Worm (Caenorhabditis elegans) whole organism, L1 larva: ENCODE data around the gene F10C2.4.
A peak's percentile ranks its signal among the peaks of the same experiment; 100 is the strongest.

Experiments used
- C16A3.4 ChIP-seq: fragments of 150-350 bp; optimal IDR thresholded peaks from 2 replicates; lab custom pipeline; 2014; ENCODE audit warnings: missing biosample characterization, missing genetic modification characterization
- aha-1 ChIP-seq: fragments of 150-350 bp; optimal IDR thresholded peaks from 2 replicates; lab custom pipeline; 2014; ENCODE audit warnings: missing biosample characterization, missing genetic modification characterization
- ama-1 ChIP-seq: fragments of 150-350 bp; optimal IDR thresholded peaks from 2 replicates; lab custom pipeline; 2014
- blmp-1 ChIP-seq: fragments of 150-350 bp; optimal IDR thresholded peaks from 2 replicates; lab custom pipeline; 2014; ENCODE audit warnings: missing biosample characterization, missing genetic modification characterization
- ceh-63 ChIP-seq: fragments of 200-800 bp; sonication (Bioruptor generic); optimal IDR thresholded peaks from 2 replicates; lab custom pipeline; 2018; ENCODE audit warnings: mild to moderate bottlenecking, missing genetic modification characterization, missing compliant biosample characterization
- ceh-90 ChIP-seq: sonication (generic microtip); optimal IDR thresholded peaks from 2 replicates; lab custom pipeline; 2016; ENCODE audit warnings: missing genetic modification characterization, missing compliant biosample characterization
- efl-1 ChIP-seq, 4 experiments: fragments of 150-350 bp; optimal IDR thresholded peaks in 3 of 4; peaks in 1 of 4; 1 replicate in 1 of 4; 2 replicates in 3 of 4; lab custom pipeline; 2014; ENCODE audit warnings: missing biosample characterization in 2 of 4, missing genetic modification characterization in 2 of 4, missing genetic modification reagents in 2 of 4
- elt-2 ChIP-seq: sonication (generic microtip); optimal IDR thresholded peaks from 2 replicates; lab custom pipeline; 2016; ENCODE audit warnings: missing genetic modification characterization, mild to moderate bottlenecking, inconsistent platforms, missing compliant biosample characterization, missing genetic modification reagents
- ets-5 ChIP-seq: fragments of 200-800 bp; sonication (Bioruptor generic); IDR thresholded peaks from 2 replicates; pipeline ENCODE4 v1.3.6; 2022; ENCODE audit warnings: missing genetic modification characterization, missing compliant biosample characterization
- fkh-10 ChIP-seq: sonication (generic microtip); optimal IDR thresholded peaks from 2 replicates; lab custom pipeline; 2017; ENCODE audit warnings: missing biosample characterization, missing genetic modification reagents, missing genetic modification characterization
- fkh-4 ChIP-seq: sonication (generic microtip); optimal IDR thresholded peaks from 2 replicates; lab custom pipeline; 2016; ENCODE audit warnings: missing compliant biosample characterization, missing genetic modification characterization, borderline replicate concordance
- hlh-17 ChIP-seq: fragments of 200-800 bp; sonication (Bioruptor generic); optimal IDR thresholded peaks from 2 replicates; lab custom pipeline; 2018; ENCODE audit warnings: missing genetic modification characterization, mild to moderate bottlenecking, missing compliant biosample characterization, moderate library complexity, borderline replicate concordance
- hlh-4 ChIP-seq: sonication (generic microtip); optimal IDR thresholded peaks from 2 replicates; lab custom pipeline; 2016; ENCODE audit warnings: mild to moderate bottlenecking, missing genetic modification characterization, missing compliant biosample characterization
- isw-1 ChIP-seq: fragments of 200-800 bp; sonication (Bioruptor generic); IDR thresholded peaks from 2 replicates; pipeline ENCODE4 v1.3.6; 2022; ENCODE audit warnings: missing genetic modification characterization, missing compliant biosample characterization
- jun-1 ChIP-seq: fragments of 150-350 bp; optimal IDR thresholded peaks from 2 replicates; lab custom pipeline; 2014; ENCODE audit warnings: missing biosample characterization, missing genetic modification reagents, missing genetic modification characterization
- lin-14 ChIP-seq: fragments of 200-800 bp; sonication (Bioruptor generic); optimal IDR thresholded peaks from 2 replicates; lab custom pipeline; 2018; ENCODE audit warnings: mild to moderate bottlenecking, missing genetic modification characterization, moderate library complexity, missing compliant biosample characterization
- lin-35 ChIP-seq, 2 experiments: fragments of 150-350 bp; optimal IDR thresholded peaks; 2 replicates each; lab custom pipeline; 2014; ENCODE audit warnings: missing biosample characterization in 2 of 2, missing genetic modification characterization in 2 of 2, missing genetic modification reagents in 2 of 2
- lir-3 ChIP-seq: sonication (generic microtip); optimal IDR thresholded peaks from 2 replicates; lab custom pipeline; 2016; ENCODE audit warnings: mild to moderate bottlenecking, missing genetic modification characterization, moderate library complexity, missing compliant biosample characterization; ENCODE audit not compliant: poor library complexity
- lsy-2 ChIP-seq, 2 experiments: fragments of 150-350 bp; optimal IDR thresholded peaks; 2 replicates each; lab custom pipeline; 2014; ENCODE audit warnings: missing biosample characterization in 2 of 2, missing genetic modification characterization in 2 of 2
- mef-2 ChIP-seq: fragments of 150-350 bp; optimal IDR thresholded peaks from 2 replicates; lab custom pipeline; 2014; ENCODE audit warnings: missing biosample characterization, missing genetic modification characterization
- mep-1 ChIP-seq: fragments of 150-350 bp; optimal IDR thresholded peaks from 2 replicates; lab custom pipeline; 2014; ENCODE audit warnings: missing biosample characterization, missing genetic modification characterization
- nhr-11 ChIP-seq: fragments of 150-350 bp; optimal IDR thresholded peaks from 2 replicates; lab custom pipeline; 2014; ENCODE audit warnings: missing biosample characterization, missing genetic modification characterization
- nhr-20 ChIP-seq: sonication (generic microtip); optimal IDR thresholded peaks from 2 replicates; lab custom pipeline; 2016; ENCODE audit warnings: mild to moderate bottlenecking, missing genetic modification characterization, missing compliant biosample characterization
- nhr-237 ChIP-seq: fragments of 150-350 bp; optimal IDR thresholded peaks from 2 replicates; lab custom pipeline; 2014; ENCODE audit warnings: missing biosample characterization, missing genetic modification characterization
- nhr-28 ChIP-seq: fragments of 150-350 bp; optimal IDR thresholded peaks from 2 replicates; lab custom pipeline; 2014; ENCODE audit warnings: missing biosample characterization, missing genetic modification characterization
- nhr-71 ChIP-seq: sonication (generic microtip); optimal IDR thresholded peaks from 2 replicates; lab custom pipeline; 2016; ENCODE audit warnings: mild to moderate bottlenecking, missing genetic modification characterization, moderate library complexity, missing compliant biosample characterization
- nhr-77 ChIP-seq: fragments of 150-350 bp; optimal IDR thresholded peaks from 2 replicates; lab custom pipeline; 2014; ENCODE audit warnings: missing biosample characterization, missing genetic modification characterization
- nhr-85 ChIP-seq: sonication (generic microtip); peaks from one replicate; lab custom pipeline; 2016; ENCODE audit warnings: missing genetic modification characterization, inconsistent platforms, missing compliant biosample characterization
- nhr-90 ChIP-seq: sonication (generic microtip); optimal IDR thresholded peaks from 2 replicates; lab custom pipeline; 2016; ENCODE audit warnings: mild to moderate bottlenecking, missing genetic modification characterization, missing compliant biosample characterization; ENCODE audit not compliant: poor library complexity
- pag-3 ChIP-seq: sonication (generic microtip); optimal IDR thresholded peaks from 2 replicates; lab custom pipeline; 2017; ENCODE audit warnings: missing genetic modification characterization, mild to moderate bottlenecking, missing compliant biosample characterization, antibody characterized with exemption, borderline replicate concordance; ENCODE audit not compliant: insufficient read depth
- pax-3 ChIP-seq: fragments of 200-800 bp; sonication (Bioruptor generic); optimal IDR thresholded peaks from 2 replicates; lab custom pipeline; 2018; ENCODE audit warnings: mild to moderate bottlenecking, missing genetic modification characterization, moderate library complexity, missing compliant biosample characterization
- pqm-1 ChIP-seq: sonication (generic microtip); optimal IDR thresholded peaks from 3 replicates; lab custom pipeline; 2017; ENCODE audit warnings: missing biosample characterization, missing genetic modification characterization
- rnt-1 ChIP-seq: sonication (generic microtip); optimal IDR thresholded peaks from 2 replicates; lab custom pipeline; 2016; ENCODE audit warnings: mild to moderate bottlenecking, missing genetic modification characterization, moderate library complexity, missing compliant biosample characterization
- skn-1 ChIP-seq: fragments of 150-350 bp; optimal IDR thresholded peaks from 2 replicates; lab custom pipeline; 2014; ENCODE audit warnings: missing biosample characterization, missing genetic modification characterization
- snu-23 ChIP-seq: sonication (generic microtip); optimal IDR thresholded peaks from 2 replicates; lab custom pipeline; 2016; ENCODE audit warnings: missing genetic modification characterization, missing compliant biosample characterization
- sox-4 ChIP-seq: sonication (generic microtip); optimal IDR thresholded peaks from 2 replicates; lab custom pipeline; 2016; ENCODE audit warnings: missing genetic modification characterization, missing compliant biosample characterization
- swsn-7 ChIP-seq: sonication (generic microtip); optimal IDR thresholded peaks from 2 replicates; lab custom pipeline; 2016; ENCODE audit warnings: missing genetic modification characterization, missing compliant biosample characterization
- tbx-2 ChIP-seq: sonication (generic microtip); optimal IDR thresholded peaks from 2 replicates; lab custom pipeline; 2016; ENCODE audit warnings: missing genetic modification characterization, missing compliant biosample characterization
- tlp-1 ChIP-seq: fragments of 150-350 bp; optimal IDR thresholded peaks from 2 replicates; lab custom pipeline; 2014; ENCODE audit warnings: missing biosample characterization, missing genetic modification characterization
- unc-130 ChIP-seq: fragments of 150-350 bp; optimal IDR thresholded peaks from 2 replicates; lab custom pipeline; 2017; ENCODE audit warnings: missing biosample characterization, missing genetic modification characterization, inconsistent platforms
- unc-62 ChIP-seq: fragments of 150-350 bp; optimal IDR thresholded peaks from 2 replicates; lab custom pipeline; 2014; ENCODE audit warnings: missing biosample characterization, missing genetic modification reagents, missing genetic modification characterization
- unc-86 ChIP-seq: sonication (generic microtip); optimal IDR thresholded peaks from 2 replicates; lab custom pipeline; 2016; ENCODE audit warnings: missing genetic modification characterization, missing compliant biosample characterization
- unc-98 ChIP-seq: fragments of 200-800 bp; sonication (Bioruptor generic); IDR thresholded peaks from 2 replicates; pipeline ENCODE4 v1.3.6; 2022; ENCODE audit warnings: missing genetic modification characterization, missing compliant biosample characterization
- vab-15 ChIP-seq: sonication (generic microtip); optimal IDR thresholded peaks from 2 replicates; lab custom pipeline; 2017; ENCODE audit warnings: missing genotype, mild to moderate bottlenecking, missing genetic modification characterization, missing compliant biosample characterization
- xbp-1 ChIP-seq: sonication (generic microtip); optimal IDR thresholded peaks from 2 replicates; lab custom pipeline; 2016; ENCODE audit warnings: missing genetic modification characterization, missing compliant biosample characterization
- zag-1 ChIP-seq: fragments of 150-350 bp; optimal IDR thresholded peaks from 2 replicates; lab custom pipeline; 2014; ENCODE audit warnings: missing biosample characterization, missing genetic modification characterization
- zip-4 ChIP-seq: fragments of 200-800 bp; sonication (Bioruptor generic); optimal IDR thresholded peaks from 2 replicates; lab custom pipeline; 2018; ENCODE audit warnings: mild to moderate bottlenecking, missing genetic modification characterization, moderate library complexity, missing compliant biosample characterization
- ztf-11 ChIP-seq, 2 experiments: sonication (generic microtip); optimal IDR thresholded peaks; 2 replicates each; lab custom pipeline; 2016 to 2017; ENCODE audit warnings: missing genetic modification characterization in 2 of 2, missing biosample characterization in 1 of 2, missing compliant biosample characterization in 1 of 2
- ztf-4 ChIP-seq: fragments of 150-350 bp; optimal IDR thresholded peaks from 2 replicates; lab custom pipeline; 2014; ENCODE audit warnings: missing biosample characterization, missing genetic modification characterization

The F10C2.4 gene

DNA sequence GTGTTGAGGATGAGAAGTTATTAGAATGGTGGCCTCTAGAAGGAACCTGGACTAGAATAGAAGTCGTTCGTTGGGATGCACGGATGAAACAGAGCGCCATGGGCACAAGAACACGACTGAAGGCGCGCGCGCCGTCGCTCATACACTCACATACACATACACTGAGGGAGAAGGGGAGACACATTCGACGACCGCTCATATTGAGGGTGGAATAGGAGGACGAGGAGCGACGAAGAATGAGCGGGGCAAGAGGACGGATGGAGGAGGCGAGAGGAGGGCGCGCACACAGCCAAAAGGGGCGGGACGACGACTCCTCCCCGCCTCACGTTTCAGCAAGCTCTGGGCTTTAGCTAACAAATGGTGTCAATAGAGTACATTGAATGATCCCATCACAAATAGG is 2.6 kb upstream of the F10C2.4 start (continued):
- peak; percentile 26 for TF ChIP-seq swsn-7 (tag; lab: Kevin White, UChicago)
- no peak for TF ChIP-seq zag-1 (tag; lab: Kevin White, UChicago)
- no peak for TF ChIP-seq nhr-77 (tag; lab: Kevin White, UChicago)
- no peak for TF ChIP-seq lsy-2 (tag; optimal IDR thresholded peaks at IDR 0.05; lab: Kevin White, UChicago)
- no peak for TF ChIP-seq unc-62 (GFP tag; lab: Kevin White, UChicago)
- TF ChIP-seq zip-4 (GFP tag; lab: Kevin White, UChicago) = no peak
- no peak for TF ChIP-seq elt-2
- no peak for TF ChIP-seq nhr-28 (tag; lab: Kevin White, UChicago)
- TF ChIP-seq pag-3 (tag; lab: Kevin White, UChicago) = no peak
- peak; percentile 51 for TF ChIP-seq lin-14 (GFP tag; lab: Kevin White, UChicago)
- no peak for TF ChIP-seq unc-98
- no peak for TF ChIP-seq hlh-4 (tag; lab: Kevin White, UChicago)
- peak; percentile 5 for TF ChIP-seq ama-1 (lab: Kevin White, UChicago)
- TF ChIP-seq aha-1 = no peak
- no peak for TF ChIP-seq ztf-4 (tag; lab: Kevin White, UChicago)
- peak; percentile 22 for TF ChIP-seq xbp-1
- TF ChIP-seq hlh-17 (GFP tag; lab: Kevin White, UChicago) = no peak
- TF ChIP-seq nhr-85 (tag; lab: Kevin White, UChicago) = no peak
- TF ChIP-seq mep-1 (tag; lab: Kevin White, UChicago) = no peak
- TF ChIP-seq rnt-1 (tag; lab: Kevin White, UChicago) = no peak
- TF ChIP-seq tlp-1 = no peak
- TF ChIP-seq unc-86 (tag; lab: Kevin White, UChicago) = no peak
- TF ChIP-seq nhr-90 (tag; lab: Kevin White, UChicago) = no peak
- no peak for TF ChIP-seq vab-15 (tag; lab: Kevin White, UChicago)
- TF ChIP-seq jun-1 (tag; lab: Kevin White, UChicago) = no peak
- TF ChIP-seq lin-35 (GFP tag; optimal IDR thresholded peaks at IDR 0.05; lab: Kevin White, UChicago) = peak in 1 of 2 experiments; percentile 54
- TF ChIP-seq pqm-1 = no peak
- TF ChIP-seq tbx-2 = no peak
- TF ChIP-seq unc-130 (tag; lab: Kevin White, UChicago) = no peak
- no peak for TF ChIP-seq C16A3.4 (tag; lab: Kevin White, UChicago)
- TF ChIP-seq nhr-11 (tag; lab: Kevin White, UChicago) = no peak
- no peak for TF ChIP-seq ztf-11 (tag; optimal IDR thresholded peaks at IDR 0.05; lab: Kevin White, UChicago)
- TF ChIP-seq fkh-10 = no peak
- no peak for TF ChIP-seq nhr-237 (tag; lab: Kevin White, UChicago)
- TF ChIP-seq nhr-20 (tag; lab: Kevin White, UChicago) = peak; percentile 27
- no peak for TF ChIP-seq efl-1 (optimal IDR thresholded peaks at IDR 0.05; lab: Kevin White, UChicago)
- TF ChIP-seq efl-1 (GFP tag; optimal IDR thresholded peaks at IDR 0.05 in 1 of 2; lab: Kevin White, UChicago) = peak; percentile 18 to 58
- TF ChIP-seq lir-3 (tag; lab: Kevin White, UChicago) = no peak
- no peak for TF ChIP-seq isw-1
- TF ChIP-seq ceh-63 (GFP tag; lab: Kevin White, UChicago) = no peak
- TF ChIP-seq skn-1 (tag; lab: Kevin White, UChicago) = no peak
- TF ChIP-seq nhr-71 = no peak
- no peak for TF ChIP-seq ceh-90 (tag; lab: Kevin White, UChicago)
- no peak for TF ChIP-seq mef-2 (tag; lab: Kevin White, UChicago)
- no peak for TF ChIP-seq fkh-4 (tag; lab: Kevin White, UChicago)
- peak; percentile 29 for TF ChIP-seq snu-23 (GFP tag; lab: Kevin White, UChicago)
- no peak for TF ChIP-seq ets-5 (GFP tag; lab: Robert Waterston, UW)
- TF ChIP-seq pax-3 = peak; percentile 31
- TF ChIP-seq sox-4 (tag; lab: Kevin White, UChicago) = no peak
- no peak for TF ChIP-seq blmp-1 (tag; lab: Kevin White, UChicago)
